Worm (Caenorhabditis elegans) whole organism, L1 larva: ENCODE measurements around the gene drd-50.

Experiments used
- C16A3.4 ChIP-seq: fragments of 150-350 bp; optimal IDR thresholded peaks from 2 replicates; lab custom pipeline; 2014; ENCODE audit warnings: missing biosample characterization, missing genetic modification characterization
- F16B12.6 ChIP-seq: fragments of 150-350 bp; optimal IDR thresholded peaks from 2 replicates; lab custom pipeline; 2014; ENCODE audit warnings: missing biosample characterization, missing genetic modification characterization
- ceh-8 ChIP-seq: fragments of 200-800 bp; sonication (Bioruptor generic); optimal IDR thresholded peaks from 2 replicates; lab custom pipeline; 2018; ENCODE audit warnings: mild to moderate bottlenecking, missing genetic modification characterization, moderate library complexity, missing compliant biosample characterization
- ceh-82 ChIP-seq, 3 experiments: fragments of 150-350 bp in 1 of 3; sonication (generic microtip) in 2 of 3; optimal IDR thresholded peaks; 2 replicates each; lab custom pipeline; 2014 to 2017; ENCODE audit warnings: missing biosample characterization in 3 of 3, missing genetic modification characterization in 3 of 3
- efl-1 ChIP-seq, 4 experiments: fragments of 150-350 bp; optimal IDR thresholded peaks in 3 of 4; peaks in 1 of 4; 1 replicate in 1 of 4; 2 replicates in 3 of 4; lab custom pipeline; 2014; ENCODE audit warnings: missing biosample characterization in 2 of 4, missing genetic modification characterization in 2 of 4, missing genetic modification reagents in 2 of 4
- efl-3 ChIP-seq: fragments of 200-800 bp; sonication (Bioruptor generic); optimal IDR thresholded peaks from 2 replicates; lab custom pipeline; 2018; ENCODE audit warnings: mild to moderate bottlenecking, missing genetic modification characterization, missing compliant biosample characterization
- elt-3 ChIP-seq, 6 experiments: fragments of 150-350 bp in 1 of 6; sonication (generic microtip); optimal IDR thresholded peaks; 2 replicates each; lab custom pipeline; 2017 to 2018; ENCODE audit warnings: missing biosample characterization in 6 of 6, missing genetic modification characterization in 6 of 6, inconsistent platforms in 1 of 6
- ets-5 ChIP-seq: fragments of 200-800 bp; sonication (Bioruptor generic); IDR thresholded peaks from 2 replicates; pipeline ENCODE4 v1.3.6; 2022; ENCODE audit warnings: missing genetic modification characterization, missing compliant biosample characterization
- fkh-10 ChIP-seq: sonication (generic microtip); optimal IDR thresholded peaks from 2 replicates; lab custom pipeline; 2017; ENCODE audit warnings: missing biosample characterization, missing genetic modification reagents, missing genetic modification characterization
- fkh-4 ChIP-seq: sonication (generic microtip); optimal IDR thresholded peaks from 2 replicates; lab custom pipeline; 2016; ENCODE audit warnings: missing compliant biosample characterization, missing genetic modification characterization, borderline replicate concordance
- fkh-8 ChIP-seq: sonication (generic microtip); optimal IDR thresholded peaks from 2 replicates; lab custom pipeline; 2016; ENCODE audit warnings: mild to moderate bottlenecking, missing genetic modification characterization, missing compliant biosample characterization
- grh-1 ChIP-seq: fragments of 200-800 bp; sonication (Bioruptor generic); IDR thresholded peaks from 2 replicates; pipeline ENCODE4 v1.3.6; 2022; ENCODE audit warnings: missing genetic modification reagents, missing genetic modification characterization, missing compliant biosample characterization
- irx-1 ChIP-seq: sonication (generic microtip); optimal IDR thresholded peaks from 2 replicates; lab custom pipeline; 2016; ENCODE audit warnings: missing genetic modification characterization, missing compliant biosample characterization
- jun-1 ChIP-seq: fragments of 150-350 bp; optimal IDR thresholded peaks from 2 replicates; lab custom pipeline; 2014; ENCODE audit warnings: missing biosample characterization, missing genetic modification reagents, missing genetic modification characterization
- lsy-2 ChIP-seq, 2 experiments: fragments of 150-350 bp; optimal IDR thresholded peaks; 2 replicates each; lab custom pipeline; 2014; ENCODE audit warnings: missing biosample characterization in 2 of 2, missing genetic modification characterization in 2 of 2
- mep-1 ChIP-seq: fragments of 150-350 bp; optimal IDR thresholded peaks from 2 replicates; lab custom pipeline; 2014; ENCODE audit warnings: missing biosample characterization, missing genetic modification characterization
- nhr-11 ChIP-seq: fragments of 150-350 bp; optimal IDR thresholded peaks from 2 replicates; lab custom pipeline; 2014; ENCODE audit warnings: missing biosample characterization, missing genetic modification characterization
- nhr-12 ChIP-seq: sonication (generic microtip); optimal IDR thresholded peaks from 2 replicates; lab custom pipeline; 2017; ENCODE audit warnings: missing biosample characterization, missing genetic modification characterization
- nhr-19 ChIP-seq: fragments of 200-800 bp; sonication (Bioruptor generic); conservative IDR thresholded peaks from 2 replicates; pipeline ENCODE4 v1.3.6; 2022; ENCODE audit warnings: missing genetic modification characterization, missing compliant biosample characterization
- nhr-28 ChIP-seq: fragments of 150-350 bp; optimal IDR thresholded peaks from 2 replicates; lab custom pipeline; 2014; ENCODE audit warnings: missing biosample characterization, missing genetic modification characterization
- nhr-71 ChIP-seq: sonication (generic microtip); optimal IDR thresholded peaks from 2 replicates; lab custom pipeline; 2016; ENCODE audit warnings: mild to moderate bottlenecking, missing genetic modification characterization, moderate library complexity, missing compliant biosample characterization
- nhr-77 ChIP-seq: fragments of 150-350 bp; optimal IDR thresholded peaks from 2 replicates; lab custom pipeline; 2014; ENCODE audit warnings: missing biosample characterization, missing genetic modification characterization
- nhr-84 ChIP-seq: sonication (generic microtip); optimal IDR thresholded peaks from 2 replicates; lab custom pipeline; 2017; ENCODE audit warnings: missing biosample characterization, missing genetic modification characterization
- nhr-90 ChIP-seq: sonication (generic microtip); optimal IDR thresholded peaks from 2 replicates; lab custom pipeline; 2016; ENCODE audit warnings: mild to moderate bottlenecking, missing genetic modification characterization, missing compliant biosample characterization; ENCODE audit not compliant: poor library complexity
- pag-3 ChIP-seq: sonication (generic microtip); optimal IDR thresholded peaks from 2 replicates; lab custom pipeline; 2017; ENCODE audit warnings: missing genetic modification characterization, mild to moderate bottlenecking, missing compliant biosample characterization, antibody characterized with exemption, borderline replicate concordance; ENCODE audit not compliant: insufficient read depth
- pax-3 ChIP-seq: fragments of 200-800 bp; sonication (Bioruptor generic); optimal IDR thresholded peaks from 2 replicates; lab custom pipeline; 2018; ENCODE audit warnings: mild to moderate bottlenecking, missing genetic modification characterization, moderate library complexity, missing compliant biosample characterization
- pqm-1 ChIP-seq: sonication (generic microtip); optimal IDR thresholded peaks from 3 replicates; lab custom pipeline; 2017; ENCODE audit warnings: missing biosample characterization, missing genetic modification characterization
- rnt-1 ChIP-seq: sonication (generic microtip); optimal IDR thresholded peaks from 2 replicates; lab custom pipeline; 2016; ENCODE audit warnings: mild to moderate bottlenecking, missing genetic modification characterization, moderate library complexity, missing compliant biosample characterization
- snpc-4 ChIP-seq: fragments of 150-350 bp; optimal IDR thresholded peaks from 2 replicates; lab custom pipeline; 2014; ENCODE audit warnings: missing biosample characterization, missing genetic modification characterization
- sox-4 ChIP-seq: sonication (generic microtip); optimal IDR thresholded peaks from 2 replicates; lab custom pipeline; 2016; ENCODE audit warnings: missing genetic modification characterization, missing compliant biosample characterization
- sptf-1 ChIP-seq: fragments of 150-350 bp; optimal IDR thresholded peaks from 2 replicates; lab custom pipeline; 2014; ENCODE audit warnings: missing biosample characterization, missing genetic modification characterization
- swsn-7 ChIP-seq: sonication (generic microtip); optimal IDR thresholded peaks from 2 replicates; lab custom pipeline; 2016; ENCODE audit warnings: missing genetic modification characterization, missing compliant biosample characterization
- tlp-1 ChIP-seq: fragments of 150-350 bp; optimal IDR thresholded peaks from 2 replicates; lab custom pipeline; 2014; ENCODE audit warnings: missing biosample characterization, missing genetic modification characterization
- unc-86 ChIP-seq: sonication (generic microtip); optimal IDR thresholded peaks from 2 replicates; lab custom pipeline; 2016; ENCODE audit warnings: missing genetic modification characterization, missing compliant biosample characterization
- vab-15 ChIP-seq: sonication (generic microtip); optimal IDR thresholded peaks from 2 replicates; lab custom pipeline; 2017; ENCODE audit warnings: missing genotype, mild to moderate bottlenecking, missing genetic modification characterization, missing compliant biosample characterization
- zag-1 ChIP-seq: fragments of 150-350 bp; optimal IDR thresholded peaks from 2 replicates; lab custom pipeline; 2014; ENCODE audit warnings: missing biosample characterization, missing genetic modification characterization
- zip-4 ChIP-seq: fragments of 200-800 bp; sonication (Bioruptor generic); optimal IDR thresholded peaks from 2 replicates; lab custom pipeline; 2018; ENCODE audit warnings: mild to moderate bottlenecking, missing genetic modification characterization, moderate library complexity, missing compliant biosample characterization

The drd-50 gene

ce11 chrIV:4078901-4079300, 38.6 kb upstream of the drd-50 start, which contains the start of gene C35B1.8:
Gene C35B1.8, minus strand, starts transcription at chrIV:4079001.
- no peak for TF ChIP-seq efl-1 (optimal IDR thresholded peaks at IDR 0.05; lab: Kevin White, UChicago)
- TF ChIP-seq efl-1 (GFP tag; optimal IDR thresholded peaks at IDR 0.05 in 1 of 2; lab: Kevin White, UChicago), result no peak
- no peak for TF ChIP-seq sptf-1 (tag; lab: Kevin White, UChicago)
- TF ChIP-seq irx-1 (tag; lab: Kevin White, UChicago), result no peak

ce11 chrIV:4079514-4079913, 38.0 kb upstream of the drd-50 start, which contains the start of gene C35B1.4:
Gene C35B1.4, plus strand, starts transcription at chrIV:4079814.
- no peak for TF ChIP-seq nhr-77 (tag; lab: Kevin White, UChicago)
- TF ChIP-seq nhr-84 (tag; lab: Kevin White, UChicago), result no peak
- TF ChIP-seq ceh-82 (tag; optimal IDR thresholded peaks at IDR 0.05; lab: Kevin White, UChicago), result no peak
- TF ChIP-seq, all 84 proteins: peak for 0

ce11 chrIV:4080846-4081245, 36.7 kb upstream of the drd-50 start, which contains the start of the genes C35B1.9 and C35B1.3:
Gene C35B1.9, minus strand, starts transcription at chrIV:4080946.
Gene C35B1.3, plus strand, starts transcription at chrIV:4081151.
- TF ChIP-seq jun-1 (tag; lab: Kevin White, UChicago) (no peak), nhr-12 (tag; lab: Kevin White, UChicago) (no peak)
- TF ChIP-seq, all 84 proteins: peak for 0

- no peak for TF ChIP-seq grh-1 (GFP tag; lab: Robert Waterston, UW)
- TF ChIP-seq pax-3 (tag; lab: Kevin White, UChicago), result no peak
- no peak for TF ChIP-seq nhr-11 (tag; lab: Kevin White, UChicago)
- TF ChIP-seq ceh-82 (tag; optimal IDR thresholded peaks at IDR 0.05; lab: Kevin White, UChicago), result no peak
- TF ChIP-seq F16B12.6 (tag; lab: Kevin White, UChicago), result no peak
- TF ChIP-seq vab-15, result no peak
- no peak for TF ChIP-seq C16A3.4 (tag; lab: Kevin White, UChicago)
- no peak for TF ChIP-seq nhr-71
- no peak for TF ChIP-seq rnt-1 (tag; lab: Kevin White, UChicago)
- no peak for TF ChIP-seq pag-3 (tag; lab: Kevin White, UChicago)
- no peak for TF ChIP-seq fkh-10 (GFP tag; lab: Kevin White, UChicago)
- TF ChIP-seq ceh-8, result no peak
- no peak for TF ChIP-seq tlp-1 (tag; lab: Kevin White, UChicago)
- TF ChIP-seq nhr-90, result no peak
- no peak for TF ChIP-seq nhr-28
- TF ChIP-seq ets-5 (GFP tag; lab: Robert Waterston, UW), result no peak
- TF ChIP-seq fkh-4, result no peak
- no peak for TF ChIP-seq zag-1 (tag; lab: Kevin White, UChicago)
Measured at ce11 chrIV:4082599-4082998, 34.9 kb upstream of the drd-50 start.

- TF ChIP-seq nhr-28 (no peak), zip-4 (GFP tag; lab: Kevin White, UChicago) (no peak), unc-86 (tag; lab: Kevin White, UChicago) (no peak), fkh-8 (tag; lab: Kevin White, UChicago) (no peak), elt-3 (tag; optimal IDR thresholded peaks at IDR 0.05; lab: Kevin White, UChicago) (no peak), efl-3 (GFP tag; lab: Kevin White, UChicago) (no peak), sox-4 (tag; lab: Kevin White, UChicago) (no peak), swsn-7 (tag; lab: Kevin White, UChicago) (no peak), lsy-2 (tag; optimal IDR thresholded peaks at IDR 0.05; lab: Kevin White, UChicago) (no peak), pqm-1 (no peak), nhr-12 (tag; lab: Kevin White, UChicago) (no peak), mep-1 (tag; lab: Kevin White, UChicago) (no peak), nhr-19 (no peak), snpc-4 (tag; lab: Kevin White, UChicago) (no peak)
- TF ChIP-seq, all 84 proteins: peak for 0
Measured at ce11 chrIV:4083094-4083493, 34.4 kb upstream of the drd-50 start.
